Worm (Caenorhabditis elegans): ENCODE measurements around the gene K11D12.11.
A peak's percentile ranks its signal among the peaks of the same experiment; 100 is the strongest.

The K11D12.11 gene

DNA sequence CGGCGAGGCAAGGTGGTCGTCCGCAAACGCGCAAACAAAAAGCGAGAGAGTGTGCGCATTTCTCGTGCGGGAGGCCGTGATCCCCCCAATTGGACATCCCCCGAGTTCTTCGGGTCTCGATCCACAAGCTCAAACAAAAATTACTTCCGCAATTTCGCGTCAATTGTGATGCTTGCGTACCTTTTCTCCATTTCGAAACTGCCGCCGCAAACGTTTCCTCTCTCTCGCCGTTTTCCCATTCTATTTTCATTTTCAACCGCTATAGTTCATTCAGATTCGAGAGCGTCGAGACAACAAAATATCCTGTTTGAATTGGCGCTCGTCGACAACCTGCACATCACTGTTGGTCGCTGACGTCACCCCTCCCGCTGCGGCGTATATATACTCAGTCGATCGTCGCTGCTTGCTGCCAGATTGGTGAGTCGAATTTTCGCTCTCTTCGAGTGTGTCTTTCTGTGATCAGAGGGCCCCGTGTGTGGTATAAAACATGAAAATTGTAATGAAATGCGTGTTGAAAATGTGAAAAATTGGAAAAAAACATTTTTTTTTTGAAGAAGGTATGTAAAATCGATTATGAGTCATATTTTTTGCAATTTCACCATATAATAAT is 10.0 kb upstream of the K11D12.11 start, which contains the start of the genes pqn-51 and K11D12.14 (continued):
- TF ChIP-seq dox-1 (GFP tag; IDR thresholded peaks at IDR 0.05) (peak; percentile 97), hmg-20 (GFP tag; IDR thresholded peaks at IDR 0.05) (peak; percentile 59; the same call in 1 of the 2 replicates), let-607 (tag; optimal IDR thresholded peaks at IDR 0.05) (peak; percentile 77 to 91), nfyb-1 (GFP tag; IDR thresholded peaks at IDR 0.05) (peak; percentile 98), ceh-79 (tag; optimal IDR thresholded peaks at IDR 0.05) (no peak), lin-35 (GFP tag; optimal IDR thresholded peaks at IDR 0.05) (peak in 2 of 3 experiments; percentile 34 to 90), athp-1 (tag; optimal IDR thresholded peaks at IDR 0.05) (peak; percentile 71), let-526 (GFP tag; IDR thresholded peaks at IDR 0.05) (no peak), F39B2.1 (GFP tag; IDR thresholded peaks at IDR 0.05) (no peak), nhr-120 (GFP tag; IDR thresholded peaks at IDR 0.05) (no peak), lag-1 (GFP tag; IDR thresholded peaks at IDR 0.05) (no peak), snpc-1.3 (tag; optimal IDR thresholded peaks at IDR 0.05; ENCODE audit: insufficient read depth) (peak; percentile 7), madf-8 (GFP tag; conservative IDR thresholded peaks at IDR 0.05) (peak; percentile 68; the same call in 1 of the 2 replicates), ztf-3 (GFP tag; optimal IDR thresholded peaks at IDR 0.05) (peak; percentile 15), mcd-1 (GFP tag; IDR thresholded peaks at IDR 0.05) (peak; percentile 96), attf-6 (GFP tag; IDR thresholded peaks at IDR 0.05) (peak; percentile 74), egl-44 (GFP tag; IDR thresholded peaks at IDR 0.05) (peak; percentile 76; the same call in 1 of the 2 replicates), Y56A3A.18 (GFP tag; IDR thresholded peaks at IDR 0.05) (peak; percentile 89; the same call in 1 of the 2 replicates), cebp-1 (GFP tag; IDR thresholded peaks at IDR 0.05) (peak; percentile 90), cebp-1 (tag; optimal IDR thresholded peaks at IDR 0.05) (peak; percentile 97), lin-40 (tag; optimal IDR thresholded peaks at IDR 0.05) (peak; percentile 95), ets-4 (GFP tag; optimal IDR thresholded peaks at IDR 0.05) (peak; percentile 57), nhr-27 (tag; optimal IDR thresholded peaks at IDR 0.05) (no peak), C17E4.6 (GFP tag; IDR thresholded peaks at IDR 0.05) (0 out of 2 replicates have a peak, but pooled peaks have one; percentile 32), rcor-1 (GFP tag; IDR thresholded peaks at IDR 0.05) (peak; percentile 93), F52B5.7 (tag; optimal IDR thresholded peaks at IDR 0.05) (no peak), attf-3 (GFP tag; conservative IDR thresholded peaks at IDR 0.05) (peak; percentile 71), rec-8 (tag; optimal IDR thresholded peaks at IDR 0.05) (no peak), fkh-3 (tag; optimal IDR thresholded peaks at IDR 0.05) (no peak), ceh-58 (GFP tag; IDR thresholded peaks at IDR 0.05) (no peak), unc-130 (GFP tag; optimal IDR thresholded peaks at IDR 0.05) (no peak), lin-26 (GFP tag; IDR thresholded peaks at IDR 0.05) (peak; percentile 81), ztf-26 (tag; optimal IDR thresholded peaks at IDR 0.05) (peak; percentile 71), F37B4.10 (GFP tag; IDR thresholded peaks at IDR 0.05) (0 out of 2 replicates have a peak, but pooled peaks have one; percentile 6), rpc-1 (optimal IDR thresholded peaks at IDR 0.05) (no peak), rpc-1 (tag; optimal IDR thresholded peaks at IDR 0.05) (no peak), atf-7 (tag; optimal IDR thresholded peaks at IDR 0.05) (peak; percentile 99), gei-17 (GFP tag; optimal IDR thresholded peaks at IDR 0.05) (peak; percentile 72), tlf-1 (GFP tag; optimal IDR thresholded peaks at IDR 0.05) (peak; percentile 61), hsf-1 (GFP tag; IDR thresholded peaks at IDR 0.05) (no peak), sea-2 (GFP tag; IDR thresholded peaks at IDR 0.05) (0 out of 2 replicates have a peak, but pooled peaks have one; percentile 33), pha-4 (tag; optimal IDR thresholded peaks at IDR 0.05) (peak; percentile 51), ceh-91 (GFP tag; IDR thresholded peaks at IDR 0.05) (peak; percentile 64), B0019.2 (GFP tag; conservative IDR thresholded peaks at IDR 0.05) (peak; percentile 44), cebp-2 (GFP tag; IDR thresholded peaks at IDR 0.05) (no peak), K11D2.4 (GFP tag; IDR thresholded peaks at IDR 0.05) (peak; percentile 94), lin-54 (GFP tag; optimal IDR thresholded peaks at IDR 0.05) (peak; percentile 91), tbp1 (GFP tag; optimal IDR thresholded peaks at IDR 0.05) (peak; percentile 68)

Data from whole organism, young adult.